Worm (Caenorhabditis elegans) whole organism, young adult: Measurements from ENCODE around the gene C13F10.8.

Experiments
- K11D2.4 ChIP-seq: fragments of 200-800 bp; sonication (Bioruptor generic); IDR thresholded peaks from 2 replicates; pipeline ENCODE4 v1.3.6; 2022; ENCODE audit warnings: missing genetic modification reagents, missing genetic modification characterization, missing compliant biosample characterization
- ama-1 ChIP-seq, 3 experiments: fragments of 150-350 bp in 1 of 3; sonication (generic microtip) in 2 of 3; optimal IDR thresholded peaks; 2 replicates each; lab custom pipeline; 2014 to 2018; ENCODE audit warnings: missing biosample characterization in 2 of 3, missing genetic modification characterization in 2 of 3, missing genetic modification reagents in 2 of 3
- ceh-100 ChIP-seq: fragments of 200-800 bp; sonication (Bioruptor generic); IDR thresholded peaks from 2 replicates; pipeline ENCODE4 v1.3.6; 2022; ENCODE audit warnings: missing genetic modification reagents, missing genetic modification characterization, missing compliant biosample characterization
- lin-35 ChIP-seq, 3 experiments: fragments of 150-350 bp in 2 of 3; sonication (generic microtip) in 1 of 3; optimal IDR thresholded peaks; 2 replicates each; lab custom pipeline; 2014 to 2018; ENCODE audit warnings: missing biosample characterization in 3 of 3, missing genetic modification characterization in 3 of 3, missing genetic modification reagents in 3 of 3

DNA sequence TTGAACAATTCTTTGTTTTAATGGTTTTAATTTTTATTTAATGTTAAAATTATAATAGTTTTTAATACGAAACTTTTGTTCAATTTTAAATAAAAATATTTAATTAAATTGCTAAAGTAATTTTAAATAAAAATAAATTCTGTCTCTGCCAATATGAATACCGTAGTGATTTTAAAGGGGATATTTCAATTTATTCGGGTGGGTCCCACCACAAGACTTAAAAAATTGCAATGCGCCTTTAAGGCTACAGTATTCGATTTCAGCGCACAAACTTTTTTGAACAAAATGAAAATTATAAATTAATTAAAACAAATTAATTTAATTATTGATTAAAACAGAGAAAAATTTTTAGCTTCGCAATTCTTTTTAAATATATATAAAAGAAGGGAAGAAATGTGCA lies 21.7 kb downstream of the C13F10.8 start:
- no peak for TF ChIP-seq ceh-100 (GFP tag; lab: Robert Waterston, UW)
- no peak for TF ChIP-seq K11D2.4 (GFP tag; lab: Robert Waterston, UW)
- TF ChIP-seq lin-35 (GFP tag; optimal IDR thresholded peaks at IDR 0.05; lab: Kevin White, UChicago), result no peak
- no peak for TF ChIP-seq ama-1 (optimal IDR thresholded peaks at IDR 0.05; lab: Kevin White, UChicago)
- TF ChIP-seq ama-1 (GFP tag; optimal IDR thresholded peaks at IDR 0.05; lab: Kevin White, UChicago), result no peak
